Worm (Caenorhabditis elegans): ENCODE measurements around the gene Y47C4A.1.

- TF ChIP-seq ama-1 (optimal IDR thresholded peaks at IDR 0.05): no peak
- TF ChIP-seq ceh-13 (GFP tag; optimal IDR thresholded peaks at IDR 0.05): no peak
- TF ChIP-seq flt-1 (GFP tag; IDR thresholded peaks at IDR 0.05): no peak
- TF ChIP-seq ets-7 (tag; optimal IDR thresholded peaks at IDR 0.05): no peak
- TF ChIP-seq F13C5.2 (tag; optimal IDR thresholded peaks at IDR 0.05): no peak
- TF ChIP-seq pes-1 (GFP tag; IDR thresholded peaks at IDR 0.05): no peak
- no peak for TF ChIP-seq tbx-11 (GFP tag; IDR thresholded peaks at IDR 0.05)
- no peak for TF ChIP-seq ceh-36 (tag; optimal IDR thresholded peaks at IDR 0.05)
- no peak for TF ChIP-seq hmg-4 (GFP tag; optimal IDR thresholded peaks at IDR 0.05)
Measured at ce11 chrX:300250-300649, 14.2 kb upstream of the Y47C4A.1 start.
